Worm (Caenorhabditis elegans) whole organism, L4 larva: Measurements from ENCODE around the gene npr-19.

ENCODE experiments used
- fos-1 ChIP-seq: fragments of 150-350 bp; optimal IDR thresholded peaks from 2 replicates; lab custom pipeline; 2014; ENCODE audit warnings: missing biosample characterization, missing genetic modification characterization
- pqm-1 ChIP-seq: sonication (generic microtip); optimal IDR thresholded peaks from 2 replicates; lab custom pipeline; 2017; ENCODE audit warnings: missing biosample characterization, missing genetic modification characterization

DNA sequence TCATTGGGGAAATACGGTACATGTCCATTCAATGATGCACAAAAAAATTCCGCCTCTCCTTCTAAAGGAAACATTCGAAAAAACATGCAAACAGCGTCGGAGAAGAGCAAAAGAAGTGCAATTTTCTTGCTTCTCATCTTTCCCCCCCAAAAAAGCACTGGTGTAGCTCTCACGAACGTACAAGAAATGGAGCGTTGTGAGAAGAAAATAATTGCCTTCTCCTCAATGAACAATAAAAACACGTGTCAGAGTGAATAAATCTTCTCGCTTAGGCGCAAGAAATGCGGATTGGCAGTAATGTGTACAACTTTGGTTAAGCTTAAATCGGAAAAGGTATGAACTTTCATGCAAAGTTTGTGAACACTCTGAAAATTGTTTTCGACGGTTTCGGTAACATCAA, 12.8 kb upstream of the npr-19 start:
- no peak for TF ChIP-seq pqm-1 (tag; lab: Kevin White, UChicago)
- TF ChIP-seq fos-1 (tag; lab: Kevin White, UChicago), result no peak
